Fruit fly (Drosophila melanogaster) whole organism, embryonic: ENCODE data around the gene Jarid2.

ENCODE experiments used
- Abd-B ChIP-seq: fragments of 200-800 bp; sonication (Bioruptor generic); optimal IDR thresholded peaks from 2 replicates; lab custom pipeline; 2018; ENCODE audit warnings: missing biosample characterization, mild to moderate bottlenecking, missing genetic modification characterization, moderate library complexity
- Asciz ChIP-seq: fragments of 200-800 bp; sonication (Bioruptor generic); optimal IDR thresholded peaks from 2 replicates; lab custom pipeline; 2017; ENCODE audit warnings: missing biosample characterization, mild to moderate bottlenecking, missing genetic modification characterization, missing genetic modification reagents
- Atf3 ChIP-seq: fragments of 200-800 bp; sonication (Bioruptor generic); optimal IDR thresholded peaks from 3 replicates; lab custom pipeline; 2016; ENCODE audit warnings: missing biosample characterization, missing genetic modification characterization
- CG1024 ChIP-seq: fragments of 200-800 bp; sonication (Bioruptor generic); IDR thresholded peaks from 2 replicates; pipeline ENCODE4 v1.3.6; 2022; ENCODE audit warnings: missing biosample characterization, missing genetic modification characterization
- CG10274 ChIP-seq: fragments of 200-800 bp; sonication (Bioruptor generic); optimal IDR thresholded peaks from 3 replicates; lab custom pipeline; 2017; ENCODE audit warnings: missing biosample characterization, mild to moderate bottlenecking, missing genetic modification characterization
- CG10366 ChIP-seq: fragments of 200-800 bp; sonication (Bioruptor generic); IDR thresholded peaks from 2 replicates; pipeline ENCODE4 v1.3.6; 2022; ENCODE audit warnings: missing biosample characterization, missing genetic modification characterization
- CG10431 ChIP-seq: fragments of 200-800 bp; sonication (Bioruptor generic); optimal IDR thresholded peaks from 3 replicates; lab custom pipeline; 2018; ENCODE audit warnings: missing biosample characterization, mild to moderate bottlenecking, missing genetic modification characterization
- CG10979 ChIP-seq: fragments of 200-800 bp; sonication (Bioruptor generic); optimal IDR thresholded peaks from 2 replicates; lab custom pipeline; 2018; ENCODE audit warnings: missing biosample characterization, mild to moderate bottlenecking, missing genetic modification characterization, moderate library complexity
- CG12744 ChIP-seq: fragments of 200-800 bp; sonication (Bioruptor generic); optimal IDR thresholded peaks from 2 replicates; lab custom pipeline; 2016; ENCODE audit warnings: missing biosample characterization, missing genetic modification characterization
- CG15269 ChIP-seq: fragments of 200-800 bp; sonication (Bioruptor generic); optimal IDR thresholded peaks from 2 replicates; lab custom pipeline; 2018; ENCODE audit warnings: missing biosample characterization, mild to moderate bottlenecking, missing genetic modification characterization, moderate library complexity
- CG15696 ChIP-seq: fragments of 200-800 bp; sonication (Bioruptor generic); optimal IDR thresholded peaks from 2 replicates; lab custom pipeline; 2019; ENCODE audit warnings: missing biosample characterization, mild to moderate bottlenecking, missing genetic modification characterization, moderate library complexity
- CG1602 ChIP-seq: fragments of 200-800 bp; sonication (Bioruptor generic); optimal IDR thresholded peaks from 3 replicates; lab custom pipeline; 2016; ENCODE audit warnings: missing biosample characterization, missing genetic modification characterization
- CG17186 ChIP-seq: fragments of 200-800 bp; sonication (Bioruptor generic); optimal IDR thresholded peaks from 3 replicates; lab custom pipeline; 2017; ENCODE audit warnings: missing biosample characterization, missing genetic modification reagents, missing genetic modification characterization
- CG17385 ChIP-seq: fragments of 200-800 bp; sonication (Bioruptor generic); optimal IDR thresholded peaks from 3 replicates; lab custom pipeline; 2018; ENCODE audit warnings: missing biosample characterization, mild to moderate bottlenecking, missing genetic modification characterization
- CG17612 ChIP-seq: fragments of 200-800 bp; sonication (Bioruptor generic); IDR thresholded peaks from 2 replicates; pipeline ENCODE4 v1.3.6; 2022; ENCODE audit warnings: missing biosample characterization, missing genetic modification characterization
- CG18476 ChIP-seq: fragments of 200-800 bp; sonication (Bioruptor generic); optimal IDR thresholded peaks from 2 replicates; lab custom pipeline; 2016; ENCODE audit warnings: missing biosample characterization, mild to moderate bottlenecking, missing genetic modification characterization
- CG2199 ChIP-seq: fragments of 200-800 bp; sonication (Bioruptor generic); IDR thresholded peaks from 3 replicates; pipeline ENCODE4 v1.3.6; 2022; ENCODE audit warnings: missing biosample characterization, missing genetic modification characterization
- CG31224 ChIP-seq: fragments of 200-800 bp; sonication (Bioruptor generic); IDR thresholded peaks from 2 replicates; pipeline ENCODE4 v1.3.6; 2022; ENCODE audit warnings: missing biosample characterization, missing genetic modification characterization
- CG6683 ChIP-seq: fragments of 200-800 bp; sonication (Bioruptor generic); optimal IDR thresholded peaks from 2 replicates; lab custom pipeline; 2017; ENCODE audit warnings: missing biosample characterization, mild to moderate bottlenecking, missing genetic modification characterization, missing genetic modification reagents
- CG7928 ChIP-seq: fragments of 200-800 bp; sonication (Bioruptor generic); optimal IDR thresholded peaks from 2 replicates; lab custom pipeline; 2017; ENCODE audit warnings: missing biosample characterization, mild to moderate bottlenecking, missing genetic modification characterization
- E2f1 ChIP-seq: fragments of 200-800 bp; sonication (Bioruptor generic); IDR thresholded peaks from 2 replicates; pipeline ENCODE4 v1.3.6; 2022; ENCODE audit warnings: missing biosample characterization, missing genetic modification characterization
- H2.0 ChIP-seq: fragments of 200-800 bp; sonication (Bioruptor generic); IDR thresholded peaks from 2 replicates; pipeline ENCODE4 v1.3.6; 2022; ENCODE audit warnings: missing biosample characterization, missing genetic modification characterization
- Hand ChIP-seq: fragments of 200-800 bp; sonication (Bioruptor generic); optimal IDR thresholded peaks from 2 replicates; lab custom pipeline; 2017; ENCODE audit warnings: mild to moderate bottlenecking, missing biosample characterization, missing genetic modification reagents, missing genetic modification characterization
- HmgZ ChIP-seq: fragments of 200-800 bp; sonication (Bioruptor generic); optimal IDR thresholded peaks from 2 replicates; lab custom pipeline; 2018; ENCODE audit warnings: missing biosample characterization, mild to moderate bottlenecking, missing genetic modification characterization
- MTF-1 ChIP-seq: fragments of 200-800 bp; sonication (Bioruptor generic); optimal IDR thresholded peaks from 2 replicates; lab custom pipeline; 2018; ENCODE audit warnings: missing biosample characterization, mild to moderate bottlenecking, missing genetic modification characterization, borderline replicate concordance
- Max ChIP-seq: fragments of 200-800 bp; sonication (Bioruptor generic); optimal IDR thresholded peaks from 2 replicates; lab custom pipeline; 2016; ENCODE audit warnings: missing biosample characterization, mild to moderate bottlenecking, missing genetic modification characterization
- Mrtf ChIP-seq: fragments of 200-800 bp; sonication (Bioruptor generic); IDR thresholded peaks from 3 replicates; pipeline ENCODE4 v1.3.6; 2022; ENCODE audit warnings: missing biosample characterization, missing genetic modification characterization
- Rx ChIP-seq: fragments of 200-800 bp; sonication (Bioruptor generic); IDR thresholded peaks from 2 replicates; pipeline ENCODE4 v1.3.6; 2022; ENCODE audit warnings: missing biosample characterization, missing genetic modification characterization
- Xbp1 ChIP-seq: fragments of 200-800 bp; sonication (Bioruptor generic); optimal IDR thresholded peaks from 3 replicates; lab custom pipeline; 2016; ENCODE audit warnings: missing biosample characterization, mild to moderate bottlenecking, missing genetic modification characterization
- YL-1 ChIP-seq: fragments of 200-800 bp; sonication (Bioruptor generic); optimal IDR thresholded peaks from 3 replicates; lab custom pipeline; 2017; ENCODE audit warnings: missing biosample characterization, mild to moderate bottlenecking, missing genetic modification characterization
- ab ChIP-seq: fragments of 200-800 bp; sonication (Bioruptor generic); optimal IDR thresholded peaks from 2 replicates; lab custom pipeline; 2016; ENCODE audit warnings: missing biosample characterization, missing genetic modification characterization
- ato ChIP-seq: fragments of 200-800 bp; sonication (Bioruptor generic); IDR thresholded peaks from 2 replicates; pipeline ENCODE4 v1.3.6; 2022; ENCODE audit warnings: missing biosample characterization, missing genetic modification characterization; ENCODE audit not compliant: partially characterized antibody
- bcd ChIP-seq: fragments of 200-800 bp; sonication (Bioruptor generic); optimal IDR thresholded peaks from 2 replicates; lab custom pipeline; 2017; ENCODE audit warnings: missing biosample characterization, mild to moderate bottlenecking, missing genetic modification characterization
- cg ChIP-seq: fragments of 200-800 bp; sonication (Bioruptor generic); optimal IDR thresholded peaks from 3 replicates; lab custom pipeline; 2019; ENCODE audit warnings: missing biosample characterization, mild to moderate bottlenecking, missing genetic modification characterization, moderate library complexity
- ci ChIP-seq: fragments of 200-800 bp; sonication (Bioruptor generic); IDR thresholded peaks from 3 replicates; pipeline ENCODE4 v1.3.6; 2022; ENCODE audit warnings: missing biosample characterization, missing genetic modification characterization
- corto ChIP-seq: fragments of 200-800 bp; sonication (Bioruptor generic); optimal IDR thresholded peaks from 2 replicates; lab custom pipeline; 2016; ENCODE audit warnings: missing biosample characterization, mild to moderate bottlenecking, missing genetic modification characterization, moderate library complexity
- dm ChIP-seq: fragments of 200-800 bp; sonication (Bioruptor generic); optimal IDR thresholded peaks from 3 replicates; lab custom pipeline; 2016; ENCODE audit warnings: missing biosample characterization, missing genetic modification characterization
- dmrt11E ChIP-seq: fragments of 200-800 bp; sonication (Bioruptor generic); optimal IDR thresholded peaks from 3 replicates; lab custom pipeline; 2018; ENCODE audit warnings: missing biosample characterization, mild to moderate bottlenecking, missing genetic modification characterization, moderate library complexity
- esg ChIP-seq: fragments of 200-800 bp; sonication (Bioruptor generic); conservative IDR thresholded peaks from 2 replicates; pipeline ENCODE4 v1.3.6; 2022; ENCODE audit warnings: missing biosample characterization, missing genetic modification characterization
- exex ChIP-seq: fragments of 200-800 bp; sonication (Bioruptor generic); optimal IDR thresholded peaks from 4 replicates; lab custom pipeline; 2018; ENCODE audit warnings: missing biosample characterization, mild to moderate bottlenecking, missing genetic modification characterization, moderate library complexity
- gce ChIP-seq: fragments of 200-800 bp; sonication (Bioruptor generic); IDR thresholded peaks from 3 replicates; pipeline ENCODE4 v1.3.6; 2022; ENCODE audit warnings: missing biosample characterization, missing genetic modification characterization
- mirr ChIP-seq: fragments of 200-800 bp; sonication (Bioruptor generic); optimal IDR thresholded peaks from 3 replicates; lab custom pipeline; 2018; ENCODE audit warnings: missing biosample characterization, mild to moderate bottlenecking, missing genetic modification characterization
- ro ChIP-seq: fragments of 200-800 bp; sonication (Bioruptor generic); IDR thresholded peaks from 2 replicates; pipeline ENCODE4 v1.3.6; 2022; ENCODE audit warnings: missing biosample characterization, missing genetic modification characterization
- scrt ChIP-seq: fragments of 200-800 bp; sonication (Bioruptor generic); optimal IDR thresholded peaks from 2 replicates; lab custom pipeline; 2018; ENCODE audit warnings: missing biosample characterization, mild to moderate bottlenecking, missing genetic modification characterization, moderate library complexity
- sqz ChIP-seq: fragments of 200-800 bp; sonication (Bioruptor generic); optimal IDR thresholded peaks from 3 replicates; lab custom pipeline; 2018; ENCODE audit warnings: missing biosample characterization, mild to moderate bottlenecking, missing genetic modification characterization
- stc ChIP-seq: fragments of 200-800 bp; sonication (Bioruptor generic); IDR thresholded peaks from 2 replicates; pipeline ENCODE4 v1.3.6; 2022; ENCODE audit warnings: missing biosample characterization, missing genetic modification characterization
- stwl ChIP-seq: fragments of 200-800 bp; sonication (Bioruptor generic); optimal IDR thresholded peaks from 3 replicates; lab custom pipeline; 2018; ENCODE audit warnings: missing biosample characterization, mild to moderate bottlenecking, missing genetic modification characterization, moderate library complexity
- ttk ChIP-seq: fragments of 200-800 bp; sonication (Bioruptor generic); IDR thresholded peaks from 2 replicates; pipeline ENCODE4 v2.1.2; 2022; ENCODE audit warnings: missing biosample characterization, missing genetic modification characterization
- tup ChIP-seq: fragments of 200-800 bp; sonication (Bioruptor generic); optimal IDR thresholded peaks from 2 replicates; lab custom pipeline; 2016; ENCODE audit warnings: missing biosample characterization, mild to moderate bottlenecking, missing genetic modification characterization, moderate library complexity
- usp ChIP-seq: fragments of >200 bp; optimal IDR thresholded peaks from 2 replicates; lab custom pipeline; 2017; ENCODE audit warnings: missing biosample characterization, missing genetic modification characterization
- wor ChIP-seq: fragments of 200-800 bp; sonication (Bioruptor generic); IDR thresholded peaks from 2 replicates; pipeline ENCODE4 v1.3.6; 2022; ENCODE audit warnings: missing biosample characterization, missing genetic modification characterization

Jarid2 gene

DNA sequence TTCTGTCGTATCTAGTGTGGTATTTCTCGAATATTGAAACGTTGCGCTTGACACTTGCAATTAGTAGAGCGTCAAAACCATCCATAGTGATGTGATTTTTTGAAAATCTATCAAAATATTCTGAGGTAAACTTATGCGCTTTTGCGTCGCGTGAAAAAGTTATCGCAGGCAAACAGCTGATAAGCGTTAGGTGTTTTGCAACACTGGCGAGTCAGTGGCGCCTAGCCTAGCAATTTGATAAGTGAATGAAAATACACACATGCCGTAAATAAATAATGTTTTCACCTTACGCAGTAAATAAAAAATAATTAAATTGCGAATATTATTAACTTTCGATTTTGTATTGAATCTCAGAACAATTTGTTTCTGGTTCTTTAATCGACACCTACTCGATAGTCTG, 41.5 kb upstream of the Jarid2 start, which contains the start of gene CG42526 (continued):
- TF ChIP-seq tup (no peak), mirr (GFP tag; lab: Kevin White, UChicago) (no peak), dm (GFP tag; lab: Kevin White, UChicago) (peak; percentile 34), bcd (GFP tag; lab: Kevin White, UChicago) (no peak), CG31224 (no peak), gce (GFP tag; lab: Robert Waterston, UW) (no peak), dmrt11E (tag; lab: Kevin White, UChicago) (no peak), ato (GFP tag; lab: Robert Waterston, UW) (no peak), CG17186 (GFP tag; lab: Kevin White, UChicago) (peak; percentile 96), sqz (no peak), CG1602 (GFP tag; lab: Kevin White, UChicago) (peak; percentile 16), CG17612 (GFP tag; lab: Robert Waterston, UW) (no peak), CG6683 (GFP tag; lab: Kevin White, UChicago) (no peak), CG10274 (GFP tag; lab: Kevin White, UChicago) (no peak), ro (no peak), Max (peak; percentile 26), stwl (peak; percentile 75), Rx (GFP tag; lab: Robert Waterston, UW) (no peak), Atf3 (GFP tag; lab: Kevin White, UChicago) (no peak), scrt (GFP tag; lab: Kevin White, UChicago) (no peak), CG2199 (GFP tag; lab: Robert Waterston, UW) (0 out of 3 replicates have a peak, but pooled peaks have one; percentile 5), E2f1 (no peak), ttk (GFP tag; lab: Robert Waterston, UW) (peak; percentile 12; the same call in 1 of the 2 replicates), CG10366 (peak; percentile 55), Abd-B (GFP tag; lab: Kevin White, UChicago) (peak; percentile 2), Asciz (GFP tag; lab: Kevin White, UChicago) (no peak), exex (tag; lab: Kevin White, UChicago) (no peak), Xbp1 (peak; percentile 54), corto (no peak), CG18476 (GFP tag; lab: Kevin White, UChicago) (no peak), esg (GFP tag; lab: Robert Waterston, UW) (peak; percentile 34; the same call in 1 of the 2 replicates), Hand (GFP tag; lab: Kevin White, UChicago) (no peak), CG1024 (no peak), usp (no peak), H2.0 (peak; percentile 66), CG10431 (GFP tag; lab: Kevin White, UChicago) (no peak), CG17385 (GFP tag; lab: Kevin White, UChicago) (peak; percentile 49), cg (no peak), CG7928 (GFP tag; lab: Kevin White, UChicago) (no peak), MTF-1 (GFP tag; lab: Kevin White, UChicago) (no peak), CG12744 (GFP tag; lab: Kevin White, UChicago) (peak; percentile 36), ci (GFP tag; lab: Robert Waterston, UW) (peak; percentile 70), Mrtf (GFP tag; lab: Robert Waterston, UW) (no peak), HmgZ (tag; lab: Kevin White, UChicago) (peak; percentile 41), CG10979 (no peak), CG15269 (tag; lab: Kevin White, UChicago) (peak; percentile 48), stc (GFP tag; lab: Robert Waterston, UW) (no peak), CG15696 (tag; lab: Kevin White, UChicago) (no peak), wor (GFP tag; lab: Robert Waterston, UW) (no peak), ab (GFP tag; lab: Kevin White, UChicago) (no peak), YL-1 (GFP tag; lab: Kevin White, UChicago) (peak; percentile 55)
